Worm (Caenorhabditis elegans): ENCODE results near the gene F17E9.4.

DNA sequence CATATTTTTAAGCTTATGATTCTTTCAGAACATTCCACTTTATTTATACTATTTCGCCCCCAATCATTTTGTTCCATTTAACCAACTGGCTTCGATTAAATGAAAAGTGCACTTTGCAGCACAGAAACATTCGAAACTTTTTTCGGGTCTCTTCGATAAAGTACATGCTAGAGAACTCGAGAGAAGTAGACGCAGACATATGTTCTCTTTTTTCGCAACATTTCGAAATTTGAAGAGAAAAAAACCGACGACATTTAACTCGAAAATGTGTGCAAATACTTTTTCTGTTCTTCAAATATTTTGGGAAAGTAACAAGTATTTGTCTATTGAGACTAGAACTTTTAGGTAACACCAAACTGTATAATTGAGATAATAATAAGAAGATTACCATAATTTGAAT, 28.8 kb downstream of the F17E9.4 start:
- TF ChIP-seq ceh-39 (tag; optimal IDR thresholded peaks at IDR 0.05) (no peak), nhr-12 (tag; optimal IDR thresholded peaks at IDR 0.05) (no peak), nhr-237 (tag; optimal IDR thresholded peaks at IDR 0.05) (no peak), unc-62 (GFP tag; optimal IDR thresholded peaks at IDR 0.05) (no peak), tbx-8 (GFP tag; optimal IDR thresholded peaks at IDR 0.05) (no peak), mep-1 (tag; optimal IDR thresholded peaks at IDR 0.05) (no peak), nhr-28 (tag; optimal IDR thresholded peaks at IDR 0.05) (no peak), ztf-11 (tag; optimal IDR thresholded peaks at IDR 0.05) (no peak), lsy-2 (tag; optimal IDR thresholded peaks at IDR 0.05) (no peak), pha-4 (tag; optimal IDR thresholded peaks at IDR 0.05) (no peak), snpc-4 (tag; optimal IDR thresholded peaks at IDR 0.05) (no peak)

All from whole organism, mixed stage, embryonic.